Fruit fly (Drosophila melanogaster): ENCODE measurements around the gene chas.
A peak's percentile ranks its signal among the peaks of the same experiment; 100 is the strongest.

Gene chas

DNA sequence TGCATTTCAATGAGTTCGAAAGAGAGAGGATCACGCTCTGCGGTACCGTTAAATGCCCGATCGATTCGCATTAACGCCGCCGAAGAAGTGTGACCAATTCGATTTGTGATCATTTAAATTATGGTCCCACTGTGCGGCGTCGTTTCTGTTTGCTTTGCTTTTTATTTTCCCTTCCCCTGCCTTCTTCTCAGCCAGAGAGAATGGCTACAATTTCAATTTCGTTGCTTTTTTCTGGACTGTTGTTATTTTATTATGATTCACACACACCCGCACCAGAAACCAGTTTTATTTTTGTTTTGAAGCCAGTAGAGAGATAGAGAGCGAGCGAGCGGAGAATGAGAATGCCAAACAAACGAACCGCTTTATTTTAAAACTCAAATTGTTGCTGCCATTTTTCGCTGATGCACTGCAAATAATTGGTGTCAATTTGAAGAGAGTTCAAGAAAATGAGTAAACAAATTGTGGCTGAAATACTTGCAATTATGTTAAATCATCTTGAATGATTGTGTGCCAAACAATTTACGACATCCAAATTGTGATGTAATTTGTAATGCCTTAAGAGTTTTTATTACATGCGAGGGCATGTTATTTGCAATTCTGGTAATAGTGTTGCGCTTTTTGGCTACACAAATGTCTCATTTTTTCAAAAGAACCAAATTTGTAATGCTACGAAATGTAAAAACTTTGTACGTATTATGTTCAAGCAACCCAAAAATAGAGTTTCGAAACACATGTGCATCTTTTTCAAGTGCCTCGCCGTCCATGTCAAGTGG is 44.2 kb upstream of the chas start (continued):
- no peak for TF ChIP-seq Ets97D (GFP tag; optimal IDR thresholded peaks at IDR 0.05)
- TF ChIP-seq CG10366 (GFP tag; IDR thresholded peaks at IDR 0.05) = peak; percentile 19; the same call in 1 of the 2 replicates
- no peak; the same call in 1 of the 3 replicates for TF ChIP-seq row (GFP tag; IDR thresholded peaks at IDR 0.05)
- no peak for TF ChIP-seq gcm2 (GFP tag; optimal IDR thresholded peaks at IDR 0.05)
- peak; percentile 39; the same call in 1 of the 3 replicates for TF ChIP-seq CG11695 (GFP tag; IDR thresholded peaks at IDR 0.05)
- TF ChIP-seq CG4820 (GFP tag; optimal IDR thresholded peaks at IDR 0.05) = peak; percentile 35
- peak; percentile 18 for TF ChIP-seq CG12071 (GFP tag; optimal IDR thresholded peaks at IDR 0.05)
- no peak for TF ChIP-seq toy (GFP tag; IDR thresholded peaks at IDR 0.05)
- no peak for TF ChIP-seq CG10462 (GFP tag; optimal IDR thresholded peaks at IDR 0.05)
- TF ChIP-seq bcd (GFP tag; optimal IDR thresholded peaks at IDR 0.05) = peak; percentile 48
- TF ChIP-seq MESR4 (GFP tag; optimal IDR thresholded peaks at IDR 0.05) = no peak
- peak; percentile 4 for TF ChIP-seq Abd-B (GFP tag; optimal IDR thresholded peaks at IDR 0.05)
- no peak for TF ChIP-seq CG13296 (GFP tag; optimal IDR thresholded peaks at IDR 0.05)
- no peak for TF ChIP-seq gsb-n (tag; optimal IDR thresholded peaks at IDR 0.05)
- no peak for TF ChIP-seq C15 (GFP tag; IDR thresholded peaks at IDR 0.05)
- TF ChIP-seq CG16779 (GFP tag; IDR thresholded peaks at IDR 0.05) = no peak
- TF ChIP-seq slbo (GFP tag; IDR thresholded peaks at IDR 0.05) = peak; percentile 29; the same call in 1 of the 2 replicates
- TF ChIP-seq fd102C (GFP tag; optimal IDR thresholded peaks at IDR 0.05) = no peak
- TF ChIP-seq ATbp (GFP tag; optimal IDR thresholded peaks at IDR 0.05) = no peak
- TF ChIP-seq Doc2 (GFP tag; IDR thresholded peaks at IDR 0.05) = no peak
- no peak for TF ChIP-seq CG11398 (GFP tag; optimal IDR thresholded peaks at IDR 0.05)
- no peak for TF ChIP-seq pnt (GFP tag; optimal IDR thresholded peaks at IDR 0.05)
- no peak for TF ChIP-seq B-H1 (GFP tag; IDR thresholded peaks at IDR 0.05)
- TF ChIP-seq D19A (tag; optimal IDR thresholded peaks at IDR 0.05) = peak; percentile 23
- no peak for TF ChIP-seq NFAT (GFP tag; IDR thresholded peaks at IDR 0.05)
- TF ChIP-seq CG4617 (GFP tag; optimal IDR thresholded peaks at IDR 0.05; ENCODE audit: borderline replicate concordance) = no peak
- no peak for TF ChIP-seq CG3995 (GFP tag; optimal IDR thresholded peaks at IDR 0.05)
- TF ChIP-seq ab (GFP tag; optimal IDR thresholded peaks at IDR 0.05) = no peak
- peak; percentile 61 for TF ChIP-seq lmd (GFP tag; IDR thresholded peaks at IDR 0.05)
- no peak for TF ChIP-seq fru (optimal IDR thresholded peaks at IDR 0.05)
- TF ChIP-seq fd96Cb (tag; optimal IDR thresholded peaks at IDR 0.05) = peak; percentile 67
- TF ChIP-seq btn (GFP tag; optimal IDR thresholded peaks at IDR 0.05) = peak; percentile 7
- no peak for TF ChIP-seq ken (GFP tag; IDR thresholded peaks at IDR 0.05)
- no peak for TF ChIP-seq emc (GFP tag; optimal IDR thresholded peaks at IDR 0.05)
- TF ChIP-seq Nf-YB (GFP tag; optimal IDR thresholded peaks at IDR 0.05) = no peak
- TF ChIP-seq CG6791 (GFP tag; IDR thresholded peaks at IDR 0.05; ENCODE audit: partially characterized antibody) = peak; percentile 51; the same call in 1 of the 3 replicates
- TF ChIP-seq Fer1 (GFP tag; optimal IDR thresholded peaks at IDR 0.05) = peak; percentile 14
- no peak for TF ChIP-seq CG3163 (GFP tag; optimal IDR thresholded peaks at IDR 0.05)
- TF ChIP-seq dpn (GFP tag; optimal IDR thresholded peaks at IDR 0.05) = peak; percentile 30
- peak; percentile 56 for TF ChIP-seq CG7839 (tag; optimal IDR thresholded peaks at IDR 0.05)
- peak; percentile 5 for TF ChIP-seq chn (GFP tag; optimal IDR thresholded peaks at IDR 0.05)
- no peak for TF ChIP-seq Ada2b (GFP tag; IDR thresholded peaks at IDR 0.05)
- no peak for TF ChIP-seq CG30431 (GFP tag; optimal IDR thresholded peaks at IDR 0.05)
- TF ChIP-seq CG11560 (tag; IDR thresholded peaks at IDR 0.05) = no peak
- TF ChIP-seq sna (GFP tag; IDR thresholded peaks at IDR 0.05; ENCODE audit: partially characterized antibody) = no peak
- no peak for TF ChIP-seq CG8281 (tag; optimal IDR thresholded peaks at IDR 0.05)
- peak; percentile 43 for TF ChIP-seq CG4424 (GFP tag; optimal IDR thresholded peaks at IDR 0.05)
- TF ChIP-seq ham (GFP tag; IDR thresholded peaks at IDR 0.05) = no peak
- TF ChIP-seq esg (GFP tag; conservative IDR thresholded peaks at IDR 0.05) = no peak; the same call in 1 of the 2 replicates

Data from whole organism, embryonic.